Fruit fly (Drosophila melanogaster) whole organism, embryonic: ENCODE results near the gene Etfb.
A peak's percentile ranks its signal among the peaks of the same experiment; 100 is the strongest.

Experiments
- ATbp ChIP-seq: fragments of 200-800 bp; sonication (Bioruptor generic); optimal IDR thresholded peaks from 2 replicates; lab custom pipeline; 2017; ENCODE audit warnings: missing biosample characterization, mild to moderate bottlenecking, missing genetic modification characterization, missing genetic modification reagents
- CG12236 ChIP-seq: fragments of 200-800 bp; sonication (Bioruptor generic); optimal IDR thresholded peaks from 2 replicates; lab custom pipeline; 2016; ENCODE audit warnings: missing biosample characterization, missing genetic modification characterization
- CG12391 ChIP-seq: fragments of 200-800 bp; sonication (Bioruptor generic); optimal IDR thresholded peaks from 3 replicates; lab custom pipeline; 2018; ENCODE audit warnings: missing biosample characterization, mild to moderate bottlenecking, missing genetic modification characterization, moderate library complexity
- CG14441 ChIP-seq: fragments of 200-800 bp; sonication (Bioruptor generic); IDR thresholded peaks from 2 replicates; pipeline ENCODE4 v1.3.6; 2022; ENCODE audit warnings: missing biosample characterization, missing genetic modification characterization
- CG14667 ChIP-seq: fragments of 200-800 bp; sonication (Bioruptor generic); IDR thresholded peaks from 2 replicates; pipeline ENCODE4 v1.3.6; 2022; ENCODE audit warnings: missing biosample characterization, missing genetic modification characterization
- CG17361 ChIP-seq: fragments of 200-800 bp; sonication (Bioruptor generic); IDR thresholded peaks from 3 replicates; pipeline ENCODE4 v1.3.6; 2022; ENCODE audit warnings: missing biosample characterization, missing genetic modification characterization
- CG17912 ChIP-seq: fragments of 200-800 bp; sonication (Bioruptor generic); optimal IDR thresholded peaks from 2 replicates; lab custom pipeline; 2018; ENCODE audit warnings: missing biosample characterization, mild to moderate bottlenecking, missing genetic modification characterization
- CG2875 ChIP-seq: fragments of 200-800 bp; sonication (Bioruptor generic); optimal IDR thresholded peaks from 2 replicates; lab custom pipeline; 2017; ENCODE audit warnings: missing biosample characterization, mild to moderate bottlenecking, missing genetic modification characterization, missing genetic modification reagents
- CG31365 ChIP-seq: fragments of 200-800 bp; sonication (Bioruptor generic); optimal IDR thresholded peaks from 2 replicates; lab custom pipeline; 2018; ENCODE audit warnings: missing biosample characterization, mild to moderate bottlenecking, missing genetic modification characterization
- CG3726 ChIP-seq: fragments of 200-800 bp; sonication (Bioruptor generic); IDR thresholded peaks from 3 replicates; pipeline ENCODE4, ENCODE4 v1.3.6; 2022; ENCODE audit warnings: missing biosample characterization, missing genetic modification characterization
- CG7963 ChIP-seq: fragments of 200-800 bp; sonication (Bioruptor generic); IDR thresholded peaks from 3 replicates; pipeline ENCODE4 v1.3.6; 2022; ENCODE audit warnings: missing biosample characterization, missing genetic modification characterization; ENCODE audit not compliant: partially characterized antibody
- CG8924 ChIP-seq: fragments of 200-800 bp; optimal IDR thresholded peaks from 3 replicates; lab custom pipeline; 2019; ENCODE audit warnings: missing biosample characterization, mild to moderate bottlenecking, missing genetic modification characterization, moderate library complexity
- CG9797 ChIP-seq: fragments of 200-800 bp; sonication (Bioruptor generic); optimal IDR thresholded peaks from 3 replicates; lab custom pipeline; 2018; ENCODE audit warnings: missing biosample characterization, mild to moderate bottlenecking, missing genetic modification characterization
- CTCF ChIP-seq: fragments of 200-800 bp; sonication (Bioruptor generic); optimal IDR thresholded peaks from 2 replicates; lab custom pipeline; 2017; ENCODE audit warnings: missing biosample characterization, mild to moderate bottlenecking, missing genetic modification characterization, moderate library complexity
- Dfd ChIP-seq, 2 experiments: fragments of >200 bp; optimal IDR thresholded peaks; 2 replicates each; lab custom pipeline; 2017; ENCODE audit warnings: missing biosample characterization in 2 of 2, missing genetic modification characterization in 2 of 2
- E2f2 ChIP-seq: fragments of 200-800 bp; sonication (Bioruptor generic); IDR thresholded peaks from 2 replicates; pipeline ENCODE4 v1.3.6; 2022; ENCODE audit warnings: missing biosample characterization, missing genetic modification characterization
- HmgD ChIP-seq: fragments of 200-800 bp; sonication (Bioruptor generic); optimal IDR thresholded peaks from 3 replicates; lab custom pipeline; 2016; ENCODE audit warnings: missing biosample characterization, missing genetic modification characterization
- Hmr ChIP-seq: fragments of 200-800 bp; sonication (Bioruptor generic); optimal IDR thresholded peaks from 3 replicates; lab custom pipeline; 2017; ENCODE audit warnings: mild to moderate bottlenecking, missing biosample characterization, missing genetic modification reagents, missing genetic modification characterization
- Hr3 ChIP-seq: fragments of 200-800 bp; sonication (Bioruptor generic); optimal IDR thresholded peaks from 3 replicates; lab custom pipeline; 2016; ENCODE audit warnings: missing biosample characterization, missing genetic modification characterization
- Hr51 ChIP-seq, 2 experiments: fragments of 200-800 bp; sonication (Bioruptor generic); optimal IDR thresholded peaks; 2 replicates in 1 of 2; 3 replicates in 1 of 2; lab custom pipeline; 2016 to 2018; ENCODE audit warnings: missing biosample characterization in 2 of 2, missing genetic modification characterization in 2 of 2, mild to moderate bottlenecking in 1 of 2, moderate library complexity in 1 of 2
- Mad ChIP-seq: fragments of 200-800 bp; sonication (Bioruptor generic); optimal IDR thresholded peaks from 2 replicates; lab custom pipeline; 2016; ENCODE audit warnings: missing biosample characterization, missing genetic modification characterization
- NFAT ChIP-seq: fragments of 200-800 bp; sonication (Bioruptor generic); IDR thresholded peaks from 2 replicates; pipeline ENCODE4 v1.3.6; 2022; ENCODE audit warnings: missing biosample characterization, missing genetic modification characterization
- Side ChIP-seq: fragments of 200-800 bp; sonication (Bioruptor generic); optimal IDR thresholded peaks from 2 replicates; lab custom pipeline; 2016; ENCODE audit warnings: missing biosample characterization, missing genetic modification characterization
- Stat92E ChIP-seq, 3 experiments: fragments of >200 bp in 2 of 3; fragments of 200-800 bp in 1 of 3; sonication (Bioruptor generic) in 1 of 3; optimal IDR thresholded peaks; 2 replicates each; lab custom pipeline; 2017 to 2019; ENCODE audit warnings: missing biosample characterization in 3 of 3, missing genetic modification characterization in 3 of 3, mild to moderate bottlenecking in 1 of 3, moderate library complexity in 1 of 3
- Trl ChIP-seq, 3 experiments: fragments of >200 bp in 2 of 3; fragments of 200-800 bp in 1 of 3; sonication (Bioruptor generic) in 1 of 3; optimal IDR thresholded peaks; 2 replicates in 1 of 3; 3 replicates in 2 of 3; lab custom pipeline; 2016 to 2017; ENCODE audit warnings: missing biosample characterization in 1 of 3, missing genetic modification characterization in 1 of 3
- YL-1 ChIP-seq: fragments of 200-800 bp; sonication (Bioruptor generic); optimal IDR thresholded peaks from 3 replicates; lab custom pipeline; 2017; ENCODE audit warnings: missing biosample characterization, mild to moderate bottlenecking, missing genetic modification characterization
- bigmax ChIP-seq: fragments of 200-800 bp; sonication (Bioruptor generic); optimal IDR thresholded peaks from 2 replicates; lab custom pipeline; 2018; ENCODE audit warnings: missing biosample characterization, mild to moderate bottlenecking, missing genetic modification characterization
- bsh ChIP-seq, 2 experiments: fragments of 200-800 bp; sonication (Bioruptor generic); optimal IDR thresholded peaks; 2 replicates each; lab custom pipeline; 2017 to 2018; ENCODE audit warnings: mild to moderate bottlenecking in 2 of 2, missing biosample characterization in 2 of 2, missing genetic modification characterization in 2 of 2, moderate library complexity in 1 of 2
- crp ChIP-seq, 2 experiments: fragments of 200-800 bp; sonication (Bioruptor generic); optimal IDR thresholded peaks; 2 replicates in 1 of 2; 3 replicates in 1 of 2; lab custom pipeline; 2017; ENCODE audit warnings: missing biosample characterization in 2 of 2, missing genetic modification characterization in 2 of 2, mild to moderate bottlenecking in 1 of 2, moderate library complexity in 1 of 2
- dan ChIP-seq: fragments of 200-800 bp; sonication (Bioruptor generic); IDR thresholded peaks from 2 replicates; pipeline ENCODE4 v1.3.6; 2022; ENCODE audit warnings: missing biosample characterization, missing genetic modification characterization
- disco-r ChIP-seq: fragments of 200-800 bp; sonication (Bioruptor generic); optimal IDR thresholded peaks from 2 replicates; lab custom pipeline; 2016; ENCODE audit warnings: missing biosample characterization, missing genetic modification characterization
- ems ChIP-seq: fragments of 200-800 bp; sonication (Bioruptor generic); optimal IDR thresholded peaks from 3 replicates; lab custom pipeline; 2016; ENCODE audit warnings: missing biosample characterization, missing genetic modification characterization
- esg ChIP-seq: fragments of 200-800 bp; sonication (Bioruptor generic); conservative IDR thresholded peaks from 2 replicates; pipeline ENCODE4 v1.3.6; 2022; ENCODE audit warnings: missing biosample characterization, missing genetic modification characterization
- fru ChIP-seq: fragments of >200 bp; optimal IDR thresholded peaks from 2 replicates; lab custom pipeline; 2017
- gcm ChIP-seq: fragments of 200-800 bp; sonication (Bioruptor generic); optimal IDR thresholded peaks from 2 replicates; lab custom pipeline; 2019; ENCODE audit warnings: missing biosample characterization, mild to moderate bottlenecking, missing genetic modification characterization, moderate library complexity
- h ChIP-seq: fragments of >200 bp; optimal IDR thresholded peaks from 2 replicates; lab custom pipeline; 2017
- luna ChIP-seq: fragments of 200-800 bp; sonication (Bioruptor generic); optimal IDR thresholded peaks from 2 replicates; lab custom pipeline; 2016; ENCODE audit warnings: missing biosample characterization, missing genetic modification characterization
- mirr ChIP-seq: fragments of 200-800 bp; sonication (Bioruptor generic); optimal IDR thresholded peaks from 3 replicates; lab custom pipeline; 2018; ENCODE audit warnings: missing biosample characterization, mild to moderate bottlenecking, missing genetic modification characterization
- nerfin-1 ChIP-seq: fragments of 200-800 bp; sonication (Bioruptor generic); optimal IDR thresholded peaks from 3 replicates; lab custom pipeline; 2019; ENCODE audit warnings: missing biosample characterization, mild to moderate bottlenecking, missing genetic modification characterization, moderate library complexity
- peb ChIP-seq: fragments of 200-800 bp; sonication (Bioruptor generic); IDR thresholded peaks from 2 replicates; pipeline ENCODE4 v1.3.6; 2022; ENCODE audit warnings: missing biosample characterization, missing genetic modification characterization
- row ChIP-seq: fragments of 200-800 bp; sonication (Bioruptor generic); IDR thresholded peaks from 3 replicates; pipeline ENCODE4 v1.3.6; 2022; ENCODE audit warnings: missing biosample characterization, missing genetic modification characterization
- sens ChIP-seq: fragments of 200-800 bp; sonication (Bioruptor generic); peaks from one replicate; lab custom pipeline; 2016; ENCODE audit warnings: missing biosample characterization, missing genetic modification characterization
- sr ChIP-seq: fragments of 200-800 bp; sonication (Bioruptor generic); IDR thresholded peaks from 3 replicates; pipeline ENCODE4 v1.3.6; 2022; ENCODE audit warnings: missing biosample characterization, missing genetic modification characterization
- stwl ChIP-seq: fragments of 200-800 bp; sonication (Bioruptor generic); optimal IDR thresholded peaks from 3 replicates; lab custom pipeline; 2018; ENCODE audit warnings: missing biosample characterization, mild to moderate bottlenecking, missing genetic modification characterization, moderate library complexity
- tgo ChIP-seq: fragments of 200-800 bp; sonication (Bioruptor generic); IDR thresholded peaks from 3 replicates; pipeline ENCODE4 v1.3.6; 2022; ENCODE audit warnings: missing biosample characterization, missing genetic modification characterization
- tio ChIP-seq: fragments of 200-800 bp; sonication (Bioruptor generic); optimal IDR thresholded peaks from 2 replicates; lab custom pipeline; 2017; ENCODE audit warnings: missing biosample characterization, missing genetic modification characterization, inconsistent platforms
- tll ChIP-seq, 2 experiments: fragments of 200-800 bp in 1 of 2; fragments of >200 bp in 1 of 2; sonication (Bioruptor generic) in 1 of 2; optimal IDR thresholded peaks; 2 replicates each; lab custom pipeline; 2017 to 2019; ENCODE audit warnings: missing biosample characterization in 2 of 2, missing genetic modification characterization in 2 of 2, mild to moderate bottlenecking in 1 of 2, moderate library complexity in 1 of 2
- unpg ChIP-seq: fragments of 200-800 bp; sonication (Bioruptor generic); optimal IDR thresholded peaks from 3 replicates; lab custom pipeline; 2018; ENCODE audit warnings: missing biosample characterization, mild to moderate bottlenecking, missing genetic modification characterization, moderate library complexity
- usp ChIP-seq: fragments of >200 bp; optimal IDR thresholded peaks from 2 replicates; lab custom pipeline; 2017; ENCODE audit warnings: missing biosample characterization, missing genetic modification characterization
- vfl ChIP-seq: fragments of 200-800 bp; sonication (Bioruptor generic); optimal IDR thresholded peaks from 2 replicates; lab custom pipeline; 2016; ENCODE audit warnings: missing biosample characterization, missing genetic modification characterization
- z ChIP-seq: fragments of 200-800 bp; sonication (Bioruptor generic); IDR thresholded peaks from 3 replicates; pipeline ENCODE4 v1.3.6; 2022; ENCODE audit warnings: missing biosample characterization, missing genetic modification characterization

Etfb gene

dm6 chr3R:29772795-29773331, 29.9 kb downstream of the Etfb start (continued):
- TF ChIP-seq CG3726 (GFP tag; lab: Robert Waterston, UW) (no peak), YL-1 (GFP tag; lab: Kevin White, UChicago) (peak; percentile 71), tll (GFP tag; optimal IDR thresholded peaks at IDR 0.05; lab: Kevin White, UChicago) (no peak), tio (no peak), crp (GFP tag; optimal IDR thresholded peaks at IDR 0.05; lab: Kevin White, UChicago) (no peak), sr (GFP tag; lab: Robert Waterston, UW) (peak; percentile 82), nerfin-1 (tag; lab: Kevin White, UChicago) (peak; percentile 86), unpg (no peak), h (no peak), CG14667 (GFP tag; lab: Robert Waterston, UW) (no peak), Mad (GFP tag; lab: Kevin White, UChicago) (no peak), CG31365 (no peak), tgo (GFP tag; lab: Robert Waterston, UW) (no peak), Side (GFP tag; lab: Kevin White, UChicago) (peak; percentile 5), E2f2 (GFP tag; lab: Robert Waterston, UW) (0 out of 2 replicates have a peak, but pooled peaks have one; percentile 20), bigmax (peak; percentile 6), CG17912 (GFP tag; lab: Kevin White, UChicago) (peak; percentile 36), ems (GFP tag; lab: Kevin White, UChicago) (no peak), CG2875 (GFP tag; lab: Kevin White, UChicago) (no peak), mirr (peak; percentile 42), CG12236 (GFP tag; lab: Kevin White, UChicago) (no peak), esg (GFP tag; lab: Robert Waterston, UW) (no peak), dan (GFP tag; lab: Robert Waterston, UW) (no peak), sens (GFP tag; lab: Kevin White, UChicago) (no peak), Hr51 (GFP tag; optimal IDR thresholded peaks at IDR 0.05; lab: Kevin White, UChicago) (peak in 1 of 2 experiments; percentile 11), gcm (GFP tag; lab: Kevin White, UChicago) (no peak), z (GFP tag; lab: Robert Waterston, UW) (peak; percentile 93), Hr3 (GFP tag; lab: Kevin White, UChicago) (no peak), NFAT (GFP tag; lab: Robert Waterston, UW) (peak; percentile 72), peb (peak; percentile 20; the same call in 1 of the 2 replicates), row (GFP tag; lab: Robert Waterston, UW) (no peak; the same call in 2 of the 3 replicates), bsh (GFP tag; optimal IDR thresholded peaks at IDR 0.05; lab: Kevin White, UChicago) (peak in 1 of 2 experiments; percentile 40), CG8924 (tag; lab: Kevin White, UChicago) (peak; percentile 15), ATbp (GFP tag; lab: Kevin White, UChicago) (peak; percentile 10), disco-r (GFP tag; lab: Kevin White, UChicago) (no peak), stwl (peak; percentile 5), fru (no peak), Hmr (peak; percentile 60), Dfd (GFP tag; optimal IDR thresholded peaks at IDR 0.05; lab: Kevin White, UChicago) (no peak), luna (GFP tag; lab: Kevin White, UChicago) (no peak), Stat92E (GFP tag; optimal IDR thresholded peaks at IDR 0.05; lab: Kevin White, UChicago) (peak in 1 of 3 experiments; percentile 19), HmgD (GFP tag; lab: Kevin White, UChicago) (peak; percentile 46), vfl (GFP tag; lab: Kevin White, UChicago) (no peak), Trl (optimal IDR thresholded peaks at IDR 0.05; lab: Kevin White, UChicago) (peak; percentile 86 to 92), Trl (GFP tag; optimal IDR thresholded peaks at IDR 0.05; lab: Kevin White, UChicago) (peak; percentile 34), CTCF (no peak), CG12391 (no peak), usp (no peak), CG14441 (GFP tag; lab: Robert Waterston, UW) (peak; percentile 48), CG9797 (no peak), CG17361 (GFP tag; lab: Robert Waterston, UW) (no peak), CG7963 (GFP tag; lab: Robert Waterston, UW) (0 out of 3 replicates have a peak, but pooled peaks have one; percentile 25)
